Fruit fly (Drosophila melanogaster): ENCODE results near the gene CG15412.

CG15412 gene

dm6 chr2L:3369822-3370221, 5.7 kb downstream of the CG15412 start:
- TF ChIP-seq CG17801 (GFP tag; optimal IDR thresholded peaks at IDR 0.05; ENCODE audit: partially characterized antibody), result no peak

- no peak for TF ChIP-seq CG17801 (GFP tag; optimal IDR thresholded peaks at IDR 0.05; ENCODE audit: partially characterized antibody)
These were observed 6.3 kb downstream of the CG15412 start for dm6 chr2L:3369083-3369653.

- TF ChIP-seq CG17801 (GFP tag; optimal IDR thresholded peaks at IDR 0.05; ENCODE audit: partially characterized antibody), result no peak
These were observed 7.1 kb downstream of the CG15412 start for dm6 chr2L:3368425-3368824.

- TF ChIP-seq CG17801 (GFP tag; optimal IDR thresholded peaks at IDR 0.05; ENCODE audit: partially characterized antibody), result no peak
These were observed 9.3 kb downstream of the CG15412 start for dm6 chr2L:3366043-3366679.

dm6 chr2L:3361821-3362220, 13.7 kb downstream of the CG15412 start:
- TF ChIP-seq CG17801 (GFP tag; optimal IDR thresholded peaks at IDR 0.05; ENCODE audit: partially characterized antibody), result no peak

dm6 chr2L:3356790-3357696, 18.5 kb downstream of the CG15412 start, which contains the start of gene CG8838:
CG8838 (plus strand) TSS chr2L:3357646.
- TF ChIP-seq CG17801 (GFP tag; optimal IDR thresholded peaks at IDR 0.05; ENCODE audit: partially characterized antibody), result no peak

dm6 chr2L:3356193-3356645, 19.3 kb downstream of the CG15412 start:
- TF ChIP-seq CG17801 (GFP tag; optimal IDR thresholded peaks at IDR 0.05; ENCODE audit: partially characterized antibody), result no peak

dm6 chr2L:3355791-3356190, 19.7 kb downstream of the CG15412 start:
- TF ChIP-seq CG17801 (GFP tag; optimal IDR thresholded peaks at IDR 0.05; ENCODE audit: partially characterized antibody), result no peak

dm6 chr2L:3354642-3355380, 20.7 kb downstream of the CG15412 start, which contains the start of gene E23:
E23 (minus strand) TSS chr2L:3354829.
- TF ChIP-seq CG17801 (GFP tag; optimal IDR thresholded peaks at IDR 0.05; ENCODE audit: partially characterized antibody), result peak; percentile 93

dm6 chr2L:3353791-3354190, 21.7 kb downstream of the CG15412 start:
- TF ChIP-seq CG17801 (GFP tag; optimal IDR thresholded peaks at IDR 0.05; ENCODE audit: partially characterized antibody), result no peak

dm6 chr2L:3352927-3353326, 22.6 kb downstream of the CG15412 start:
- TF ChIP-seq CG17801 (GFP tag; optimal IDR thresholded peaks at IDR 0.05; ENCODE audit: partially characterized antibody), result no peak

- TF ChIP-seq CG17801 (GFP tag; optimal IDR thresholded peaks at IDR 0.05; ENCODE audit: partially characterized antibody), result no peak
These were observed 23.8 kb downstream of the CG15412 start for dm6 chr2L:3351575-3352219.

- peak; percentile 30 for TF ChIP-seq CG17801 (GFP tag; optimal IDR thresholded peaks at IDR 0.05; ENCODE audit: partially characterized antibody)
These were observed 27.3 kb downstream of the CG15412 start for dm6 chr2L:3348146-3348747.

- TF ChIP-seq CG17801 (GFP tag; optimal IDR thresholded peaks at IDR 0.05; ENCODE audit: partially characterized antibody), result no peak
These were observed 29.1 kb downstream of the CG15412 start for dm6 chr2L:3346483-3346839.

Measured in ovary, adult (tissue).